Worm (Caenorhabditis elegans): ENCODE measurements around the gene spig-8.
"Not testable (repeated sequence)": the region's sequence is repeated elsewhere in the genome, so short reads cannot be mapped to it uniquely, and the experiment has no call there.

spig-8 gene

DNA sequence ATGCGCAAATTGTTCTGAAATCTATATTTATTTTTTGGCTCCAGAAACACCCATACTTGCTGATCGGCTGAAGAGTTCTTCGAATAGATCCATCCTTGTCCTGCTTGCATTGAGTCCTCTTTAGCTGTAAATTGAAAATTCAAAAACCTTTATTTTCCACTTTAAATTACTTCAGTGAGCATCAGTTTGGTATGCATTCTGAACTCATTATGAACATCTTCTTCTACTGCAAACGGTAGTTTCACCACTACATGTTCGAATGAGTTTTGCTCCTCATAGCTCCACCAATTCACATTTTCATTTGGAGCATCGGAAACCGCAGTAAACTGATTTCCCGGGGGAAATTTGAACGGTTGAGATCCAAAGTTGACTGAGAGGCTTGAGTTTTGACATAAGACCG is 4.5 kb upstream of the spig-8 start:
- TF ChIP-seq nhr-2 (tag; optimal IDR thresholded peaks at IDR 0.05) (no peak), hlh-1 (tag; optimal IDR thresholded peaks at IDR 0.05) (no peak), unc-62 (GFP tag; optimal IDR thresholded peaks at IDR 0.05) (no peak), lin-32 (GFP tag; optimal IDR thresholded peaks at IDR 0.05) (no peak), blmp-1 (tag; optimal IDR thresholded peaks at IDR 0.05) (no peak), snpc-4 (tag; optimal IDR thresholded peaks at IDR 0.05) (no peak), ztf-11 (tag; optimal IDR thresholded peaks at IDR 0.05) (no peak), mep-1 (tag; optimal IDR thresholded peaks at IDR 0.05) (no peak), ceh-43 (GFP tag; optimal IDR thresholded peaks at IDR 0.05) (no peak), nhr-28 (tag; optimal IDR thresholded peaks at IDR 0.05) (no peak), ces-1 (GFP tag; optimal IDR thresholded peaks at IDR 0.05) (no peak), nhr-76 (tag; optimal IDR thresholded peaks at IDR 0.05) (no peak), mab-5 (tag; optimal IDR thresholded peaks at IDR 0.05) (no peak), cnd-1 (tag; optimal IDR thresholded peaks at IDR 0.05) (no peak)

- TF ChIP-seq nhr-2 (tag; optimal IDR thresholded peaks at IDR 0.05): no peak
- no peak for TF ChIP-seq M03D4.4 (tag; optimal IDR thresholded peaks at IDR 0.05)
- TF ChIP-seq lin-32 (GFP tag; optimal IDR thresholded peaks at IDR 0.05): no peak
- TF ChIP-seq zip-8 (tag; optimal IDR thresholded peaks at IDR 0.05): no peak
- no peak for TF ChIP-seq ceh-83 (GFP tag; optimal IDR thresholded peaks at IDR 0.05)
- no peak for TF ChIP-seq unc-62 (GFP tag; optimal IDR thresholded peaks at IDR 0.05)
- no peak for TF ChIP-seq ces-1 (GFP tag; optimal IDR thresholded peaks at IDR 0.05)
- no peak for TF ChIP-seq flh-1 (GFP tag; optimal IDR thresholded peaks at IDR 0.05)
- no peak for TF ChIP-seq nhr-76 (tag; optimal IDR thresholded peaks at IDR 0.05)
- TF ChIP-seq ceh-43 (GFP tag; optimal IDR thresholded peaks at IDR 0.05): no peak
- TF ChIP-seq cnd-1 (tag; optimal IDR thresholded peaks at IDR 0.05): no peak
These were observed 3.4 kb upstream of the spig-8 start, which contains the start of the genes tofu-2 and spig-1 for ce11 chrV:7051133-7051765. TSS of gene tofu-2 (minus strand) at chrV:7051248. TSS of gene spig-1 (plus strand) at chrV:7051715.

ce11 chrV:7053100-7053499 is 1.6 kb upstream of the spig-8 start, which contains the start of gene txt-17:
TSS of gene txt-17 (minus strand) at chrV:7053200.
- TF ChIP-seq lin-32 (GFP tag; optimal IDR thresholded peaks at IDR 0.05): no peak
- TF ChIP-seq nhr-76 (tag; optimal IDR thresholded peaks at IDR 0.05): no peak
- TF ChIP-seq mab-5 (tag; optimal IDR thresholded peaks at IDR 0.05): no peak
- TF ChIP-seq nhr-28 (tag; optimal IDR thresholded peaks at IDR 0.05): no peak
- no peak for TF ChIP-seq unc-62 (GFP tag; optimal IDR thresholded peaks at IDR 0.05)
- TF ChIP-seq zip-8 (tag; optimal IDR thresholded peaks at IDR 0.05): no peak
- no peak for TF ChIP-seq sem-2 (GFP tag; optimal IDR thresholded peaks at IDR 0.05)
- no peak for TF ChIP-seq ztf-11 (tag; optimal IDR thresholded peaks at IDR 0.05)
- TF ChIP-seq elt-1 (tag; optimal IDR thresholded peaks at IDR 0.05; ENCODE audit: borderline replicate concordance, insufficient read depth): no peak

- not testable (repeated sequence) for TF ChIP-seq cnd-1, nhr-237, elt-3 (tag; optimal IDR thresholded peaks at IDR 0.05)
These were observed 3.1 kb downstream of the spig-8 start, which contains the start of gene Y57E12AL.2 for ce11 chrV:7057795-7058194. TSS of gene Y57E12AL.2 (plus strand) at chrV:7058095.

ce11 chrV:7059350-7059749 is 4.7 kb downstream of the spig-8 start, which contains the start of gene mdt-6:
TSS of gene mdt-6 (minus strand) at chrV:7059624.
- TF ChIP-seq pha-4 (tag; optimal IDR thresholded peaks at IDR 0.05) (no peak), ces-1 (GFP tag; optimal IDR thresholded peaks at IDR 0.05) (no peak), tbx-8 (GFP tag; optimal IDR thresholded peaks at IDR 0.05) (no peak), nhr-2 (tag; optimal IDR thresholded peaks at IDR 0.05) (no peak), drap-1 (GFP tag; optimal IDR thresholded peaks at IDR 0.05) (no peak), unc-62 (GFP tag; optimal IDR thresholded peaks at IDR 0.05) (no peak), mab-5 (tag; optimal IDR thresholded peaks at IDR 0.05) (no peak), nhr-76 (tag; optimal IDR thresholded peaks at IDR 0.05) (no peak), sem-2 (GFP tag; optimal IDR thresholded peaks at IDR 0.05) (no peak), nhr-12 (tag; optimal IDR thresholded peaks at IDR 0.05) (no peak), ceh-43 (GFP tag; optimal IDR thresholded peaks at IDR 0.05) (no peak), mep-1 (tag; optimal IDR thresholded peaks at IDR 0.05) (no peak), lsy-2 (tag; optimal IDR thresholded peaks at IDR 0.05) (no peak), M03D4.4 (tag; optimal IDR thresholded peaks at IDR 0.05) (no peak), hlh-1 (tag; optimal IDR thresholded peaks at IDR 0.05) (no peak), zip-8 (tag; optimal IDR thresholded peaks at IDR 0.05) (no peak)

DNA sequence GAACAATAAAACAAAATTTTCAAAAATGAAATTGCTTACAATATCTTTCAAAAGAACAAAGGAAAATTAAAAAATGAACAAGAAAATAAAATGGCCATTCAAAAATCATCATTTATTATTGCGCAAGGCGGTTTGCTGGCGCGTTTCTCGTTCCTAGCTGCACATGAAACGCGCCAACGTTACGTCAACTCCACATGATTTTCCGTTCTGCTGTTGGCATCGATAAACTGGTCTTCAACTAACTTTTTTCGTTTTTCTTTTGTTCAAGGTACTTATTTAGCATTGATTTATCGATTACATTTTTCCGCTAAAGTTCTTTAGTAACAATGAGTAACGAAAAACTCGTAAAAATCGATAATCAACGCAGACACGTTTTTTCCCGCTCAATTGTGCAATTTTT is 5.7 kb downstream of the spig-8 start, which contains the start of the genes Y57E12AL.6 and Y57E12AL.1:
Gene Y57E12AL.6, minus strand, starts transcription at position 75 of the 400 bp plus-strand sequence.
Gene Y57E12AL.1, plus strand, starts transcription at position 135 of the 400 bp plus-strand sequence.
- no peak for TF ChIP-seq mab-5 (tag; optimal IDR thresholded peaks at IDR 0.05)
- no peak for TF ChIP-seq flh-1 (GFP tag; optimal IDR thresholded peaks at IDR 0.05)
- peak; percentile 11 for TF ChIP-seq sem-2 (GFP tag; optimal IDR thresholded peaks at IDR 0.05)
- TF ChIP-seq ceh-83 (GFP tag; optimal IDR thresholded peaks at IDR 0.05): no peak
- no peak for TF ChIP-seq elt-1 (tag; optimal IDR thresholded peaks at IDR 0.05; ENCODE audit: borderline replicate concordance, insufficient read depth)
- TF ChIP-seq mep-1 (tag; optimal IDR thresholded peaks at IDR 0.05): peak; percentile 71
- peak; percentile 80 for TF ChIP-seq lin-13 (tag; optimal IDR thresholded peaks at IDR 0.05)
- peak; percentile 12 for TF ChIP-seq lin-32 (GFP tag; optimal IDR thresholded peaks at IDR 0.05)
- peak; percentile 1 for TF ChIP-seq drap-1 (GFP tag; optimal IDR thresholded peaks at IDR 0.05)
- no peak for TF ChIP-seq ztf-11 (tag; optimal IDR thresholded peaks at IDR 0.05)
- TF ChIP-seq ham-2 (GFP tag; optimal IDR thresholded peaks at IDR 0.05): peak; percentile 14
- peak; percentile 10 for TF ChIP-seq unc-62 (GFP tag; optimal IDR thresholded peaks at IDR 0.05)
- TF ChIP-seq sptf-1 (tag; optimal IDR thresholded peaks at IDR 0.05): peak; percentile 89
- TF ChIP-seq zip-8 (tag; optimal IDR thresholded peaks at IDR 0.05): peak; percentile 71
- TF ChIP-seq snpc-4 (tag; optimal IDR thresholded peaks at IDR 0.05): no peak
- TF ChIP-seq nhr-237 (tag; optimal IDR thresholded peaks at IDR 0.05): peak; percentile 67
- TF ChIP-seq mls-2 (tag; optimal IDR thresholded peaks at IDR 0.05): peak; percentile 72
- TF ChIP-seq pha-4 (tag; optimal IDR thresholded peaks at IDR 0.05): peak; percentile 23
- peak; percentile 68 for TF ChIP-seq ceh-43 (GFP tag; optimal IDR thresholded peaks at IDR 0.05)
- TF ChIP-seq tbx-8 (GFP tag; optimal IDR thresholded peaks at IDR 0.05): no peak
- peak; percentile 35 for TF ChIP-seq hlh-1 (tag; optimal IDR thresholded peaks at IDR 0.05)
- peak; percentile 56 for TF ChIP-seq ceh-39 (tag; optimal IDR thresholded peaks at IDR 0.05)
- peak; percentile 55 for TF ChIP-seq unc-120 (tag; optimal IDR thresholded peaks at IDR 0.05; ENCODE audit: poor library complexity, severe bottlenecking)
- peak; percentile 73 for TF ChIP-seq lsy-2 (tag; optimal IDR thresholded peaks at IDR 0.05)
- peak; percentile 78 for TF ChIP-seq M03D4.4 (tag; optimal IDR thresholded peaks at IDR 0.05)
- TF ChIP-seq ces-1 (GFP tag; optimal IDR thresholded peaks at IDR 0.05): peak; percentile 37
